Fruit fly (Drosophila melanogaster) whole organism, pupa: ENCODE data around the gene COX7A.

ENCODE experiments used
- CG10348 ChIP-seq: fragments of 200-800 bp; sonication (Bioruptor generic); IDR thresholded peaks from 2 replicates; pipeline ENCODE4 v1.3.6; 2022; ENCODE audit warnings: missing biosample characterization, missing genetic modification characterization
- CG12605 ChIP-seq: fragments of 200-800 bp; sonication (Bioruptor generic); IDR thresholded peaks from 2 replicates; pipeline ENCODE4 v1.3.6; 2022; ENCODE audit warnings: missing biosample characterization, missing genetic modification characterization
- CG13204 ChIP-seq: fragments of 200-800 bp; sonication (Bioruptor generic); optimal IDR thresholded peaks from 2 replicates; lab custom pipeline; 2018; ENCODE audit warnings: missing biosample characterization, mild to moderate bottlenecking, missing genetic modification characterization, moderate library complexity
- CG14655 ChIP-seq: fragments of 200-800 bp; sonication (Bioruptor generic); optimal IDR thresholded peaks from 3 replicates; lab custom pipeline; 2017; ENCODE audit warnings: mild to moderate bottlenecking, missing biosample characterization, missing genetic modification reagents, missing genetic modification characterization
- CG15710 ChIP-seq: fragments of 200-800 bp; sonication (Bioruptor generic); optimal IDR thresholded peaks from 2 replicates; lab custom pipeline; 2018; ENCODE audit warnings: missing biosample characterization, mild to moderate bottlenecking, missing genetic modification characterization, moderate library complexity
- CG17806 ChIP-seq: fragments of 200-800 bp; sonication (Bioruptor generic); optimal IDR thresholded peaks from 2 replicates; lab custom pipeline; 2018; ENCODE audit warnings: missing biosample characterization, mild to moderate bottlenecking, missing genetic modification characterization, moderate library complexity
- CG32121 ChIP-seq: fragments of 200-800 bp; sonication (Bioruptor generic); IDR thresholded peaks from 2 replicates; pipeline ENCODE4 v1.3.6; 2022; ENCODE audit warnings: missing biosample characterization, missing genetic modification characterization
- CG34367 ChIP-seq: fragments of 200-800 bp; sonication (Bioruptor generic); optimal IDR thresholded peaks from 2 replicates; lab custom pipeline; 2018; ENCODE audit warnings: missing biosample characterization, mild to moderate bottlenecking, missing genetic modification characterization
- CG4496 ChIP-seq: fragments of 200-800 bp; sonication (Bioruptor generic); IDR thresholded peaks from 3 replicates; pipeline ENCODE4 v1.3.6; 2022; ENCODE audit warnings: missing biosample characterization, missing genetic modification characterization
- CG8159 ChIP-seq: fragments of 200-800 bp; sonication (Bioruptor generic); optimal IDR thresholded peaks from 3 replicates; lab custom pipeline; 2018; ENCODE audit warnings: missing biosample characterization, mild to moderate bottlenecking, missing genetic modification characterization, moderate library complexity
- CG8301 ChIP-seq: fragments of 200-800 bp; sonication (Bioruptor generic); optimal IDR thresholded peaks from 2 replicates; lab custom pipeline; 2018; ENCODE audit warnings: missing biosample characterization, mild to moderate bottlenecking, missing genetic modification characterization
- CG9948 ChIP-seq: fragments of 200-800 bp; sonication (Bioruptor generic); optimal IDR thresholded peaks from 2 replicates; lab custom pipeline; 2018; ENCODE audit warnings: missing biosample characterization, mild to moderate bottlenecking, missing genetic modification characterization, moderate library complexity
- D1 ChIP-seq: fragments of 200-800 bp; sonication (Bioruptor generic); optimal IDR thresholded peaks from 2 replicates; lab custom pipeline; 2018; ENCODE audit warnings: missing biosample characterization, mild to moderate bottlenecking, missing genetic modification characterization, moderate library complexity
- EcR ChIP-seq: fragments of 200-800 bp; sonication (Bioruptor generic); optimal IDR thresholded peaks from 3 replicates; lab custom pipeline; 2019; ENCODE audit warnings: missing biosample characterization, missing genetic modification characterization, mild to moderate bottlenecking, moderate library complexity, missing genetic modification reagents
- Ets98B ChIP-seq: fragments of 200-800 bp; sonication (Bioruptor generic); IDR thresholded peaks from 2 replicates; pipeline ENCODE4 v1.3.6; 2022; ENCODE audit warnings: missing biosample characterization, missing genetic modification characterization
- Pif1A ChIP-seq: fragments of 200-800 bp; sonication (Bioruptor generic); optimal IDR thresholded peaks from 3 replicates; lab custom pipeline; 2016; ENCODE audit warnings: missing biosample characterization, missing genetic modification characterization
- Pif1B ChIP-seq: fragments of 200-800 bp; sonication (Bioruptor generic); optimal IDR thresholded peaks from 3 replicates; lab custom pipeline; 2016; ENCODE audit warnings: missing biosample characterization, missing genetic modification characterization
- Snoo ChIP-seq: fragments of 200-800 bp; sonication (Bioruptor generic); optimal IDR thresholded peaks from 3 replicates; lab custom pipeline; 2017; ENCODE audit warnings: missing biosample characterization, mild to moderate bottlenecking, missing genetic modification characterization, inconsistent platforms
- fd96Ca ChIP-seq: fragments of 200-800 bp; sonication (Bioruptor generic); IDR thresholded peaks from 3 replicates; pipeline ENCODE4 v1.3.6; 2022; ENCODE audit warnings: missing biosample characterization, missing genetic modification characterization
- gl ChIP-seq: fragments of 200-800 bp; sonication (Bioruptor generic); optimal IDR thresholded peaks from 2 replicates; lab custom pipeline; 2018; ENCODE audit warnings: missing biosample characterization, mild to moderate bottlenecking, missing genetic modification characterization
- rn ChIP-seq: fragments of 200-800 bp; sonication (Bioruptor generic); IDR thresholded peaks from 2 replicates; pipeline ENCODE4 v1.3.6; 2022; ENCODE audit warnings: missing biosample characterization, missing genetic modification characterization

The COX7A gene

dm6 chr3R:8343251-8343744 lies 2.5 kb upstream of the COX7A start, which contains the start of the genes PNKP and COX7AL:
Gene PNKP (minus strand): TSS chr3R:8343516.
Gene COX7AL (plus strand): TSS chr3R:8343669.
- TF ChIP-seq CG4496 (GFP tag; lab: Robert Waterston, UW) (no peak), CG14655 (GFP tag; lab: Kevin White, UChicago) (no peak), Ets98B (GFP tag; lab: Robert Waterston, UW) (no peak), CG15710 (tag; lab: Kevin White, UChicago) (no peak), Pif1A (no peak)

DNA sequence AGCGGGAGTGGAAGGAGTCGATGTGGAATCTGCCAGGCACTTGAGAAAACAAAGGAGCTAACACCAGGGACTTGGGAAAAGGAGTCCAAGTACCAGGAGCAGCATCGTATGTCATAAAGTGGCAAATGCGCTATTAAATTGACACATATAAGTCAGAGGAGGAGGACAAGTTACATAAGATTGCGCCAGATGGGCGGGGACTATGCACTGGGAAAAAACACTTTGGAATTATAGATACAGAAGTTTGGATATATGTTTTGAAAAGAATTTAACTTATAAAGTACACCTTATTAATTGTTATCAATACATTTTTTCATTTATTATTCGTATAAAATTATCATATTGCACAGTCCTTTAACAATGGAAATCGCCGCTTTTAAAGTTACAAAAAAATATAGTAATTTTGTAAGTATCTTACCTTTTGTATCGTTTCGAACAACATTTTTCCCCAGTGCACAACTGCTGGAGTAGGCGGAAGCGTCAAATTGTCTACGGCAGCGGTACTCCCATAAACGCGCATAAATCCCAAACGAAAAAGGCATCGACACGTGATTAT lies 4.8 kb downstream of the COX7A start:
- TF ChIP-seq CG12605 (GFP tag; lab: Robert Waterston, UW) (no peak), CG13204 (GFP tag; lab: Kevin White, UChicago) (no peak), D1 (tag; lab: Kevin White, UChicago) (no peak), Pif1A (no peak)

DNA sequence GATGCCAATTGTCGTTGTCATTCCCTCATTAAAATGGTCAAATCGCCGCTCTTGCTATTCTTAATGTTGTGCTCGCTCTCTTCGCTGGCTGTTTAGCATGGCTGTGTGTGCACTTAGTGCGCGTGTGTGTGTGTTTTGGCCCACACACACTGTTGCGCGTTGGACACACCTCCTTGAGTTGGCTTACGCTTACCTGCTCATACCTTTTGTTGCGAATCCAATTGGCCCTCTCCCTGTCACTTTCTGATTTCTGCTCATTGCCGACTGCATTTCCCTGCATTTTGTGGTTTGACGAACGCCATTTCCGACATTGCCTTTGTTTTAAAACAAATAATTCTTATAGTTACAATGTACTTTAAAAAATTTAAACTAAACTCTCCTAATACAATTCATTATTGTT lies 5.9 kb downstream of the COX7A start:
- no peak for TF ChIP-seq gl
- no peak for TF ChIP-seq rn (GFP tag; lab: Robert Waterston, UW)
- no peak for TF ChIP-seq CG14655 (GFP tag; lab: Kevin White, UChicago)
- TF ChIP-seq fd96Ca: 0 out of 3 replicates have a peak, but pooled peaks have one; percentile 28
- TF ChIP-seq D1 (tag; lab: Kevin White, UChicago): no peak
- no peak for TF ChIP-seq Pif1B (GFP tag; lab: Kevin White, UChicago)
- TF ChIP-seq CG4496 (GFP tag; lab: Robert Waterston, UW): no peak
- TF ChIP-seq CG12605 (GFP tag; lab: Robert Waterston, UW): no peak

dm6 chr3R:8334471-8334783 lies 6.4 kb downstream of the COX7A start:
- TF ChIP-seq CG14655 (GFP tag; lab: Kevin White, UChicago) (no peak), Pif1A (no peak), EcR (no peak), Snoo (no peak)

- peak; percentile 94 for TF ChIP-seq CG17806
- peak; percentile 91 for TF ChIP-seq fd96Ca
- TF ChIP-seq Snoo: peak; percentile 95
- no peak for TF ChIP-seq EcR
- peak; percentile 90 for TF ChIP-seq CG10348 (GFP tag; lab: Robert Waterston, UW)
- peak; percentile 90 for TF ChIP-seq CG4496 (GFP tag; lab: Robert Waterston, UW)
- TF ChIP-seq Pif1A: peak; percentile 89
- peak; percentile 93 for TF ChIP-seq CG32121 (GFP tag; lab: Robert Waterston, UW)
- peak; percentile 95 for TF ChIP-seq CG9948 (tag; lab: Kevin White, UChicago)
- peak; percentile 76 for TF ChIP-seq gl
- TF ChIP-seq Pif1B (GFP tag; lab: Kevin White, UChicago): peak; percentile 91
- peak; percentile 74 for TF ChIP-seq CG12605 (GFP tag; lab: Robert Waterston, UW)
- peak; percentile 99 for TF ChIP-seq CG14655 (GFP tag; lab: Kevin White, UChicago)
- TF ChIP-seq CG13204 (GFP tag; lab: Kevin White, UChicago): peak; percentile 74
- TF ChIP-seq D1 (tag; lab: Kevin White, UChicago): peak; percentile 93
- TF ChIP-seq rn (GFP tag; lab: Robert Waterston, UW): peak; percentile 87
- peak; percentile 96 for TF ChIP-seq CG8301
- TF ChIP-seq Ets98B (GFP tag; lab: Robert Waterston, UW): peak; percentile 86
- TF ChIP-seq CG15710 (tag; lab: Kevin White, UChicago): peak; percentile 97
- peak; percentile 98 for TF ChIP-seq CG8159 (tag; lab: Kevin White, UChicago)
- TF ChIP-seq CG34367: peak; percentile 90
- TF ChIP-seq, all 21 proteins: peak for 20
Measured at dm6 chr3R:8333768-8334470, 6.9 kb downstream of the COX7A start, which contains the start of gene Poxm. Gene Poxm (minus strand): TSS chr3R:8333792.

dm6 chr3R:8329628-8330027 lies 11.2 kb downstream of the COX7A start:
- TF ChIP-seq D1 (tag; lab: Kevin White, UChicago) (no peak), EcR (peak; percentile 16)

- no peak for TF ChIP-seq CG15710 (tag; lab: Kevin White, UChicago)
- no peak for TF ChIP-seq CG34367
- no peak for TF ChIP-seq CG32121 (GFP tag; lab: Robert Waterston, UW)
- TF ChIP-seq CG13204 (GFP tag; lab: Kevin White, UChicago): no peak
- TF ChIP-seq CG4496 (GFP tag; lab: Robert Waterston, UW): no peak
- no peak for TF ChIP-seq CG10348 (GFP tag; lab: Robert Waterston, UW)
- TF ChIP-seq CG8159 (tag; lab: Kevin White, UChicago): no peak
- TF ChIP-seq CG12605 (GFP tag; lab: Robert Waterston, UW): no peak
- TF ChIP-seq gl: no peak
- no peak for TF ChIP-seq CG14655 (GFP tag; lab: Kevin White, UChicago)
- TF ChIP-seq CG8301: no peak
- no peak for TF ChIP-seq CG9948 (tag; lab: Kevin White, UChicago)
- no peak for TF ChIP-seq CG17806
- no peak for TF ChIP-seq Pif1B (GFP tag; lab: Kevin White, UChicago)
- no peak for TF ChIP-seq D1 (tag; lab: Kevin White, UChicago)
- no peak for TF ChIP-seq EcR
- no peak for TF ChIP-seq Snoo
Measured at dm6 chr3R:8327967-8328789, 12.7 kb downstream of the COX7A start.
